Worm (Caenorhabditis elegans) whole organism, mixed stage, embryonic: ENCODE results near the gene T20D4.12.
A peak's percentile ranks its signal among the peaks of the same experiment; 100 is the strongest.

Experiments used
- M03D4.4 ChIP-seq: sonication (generic microtip); optimal IDR thresholded peaks from 2 replicates; lab custom pipeline; 2017; ENCODE audit warnings: mild to moderate bottlenecking, missing genetic modification characterization, missing compliant biosample characterization
- hlh-1 ChIP-seq: fragments of 150-350 bp; optimal IDR thresholded peaks from 2 replicates; lab custom pipeline; 2014; ENCODE audit warnings: missing biosample characterization, missing genetic modification reagents, missing genetic modification characterization
- mls-2 ChIP-seq: sonication (generic microtip); optimal IDR thresholded peaks from 2 replicates; lab custom pipeline; 2016; ENCODE audit warnings: mild to moderate bottlenecking, missing genetic modification characterization, moderate library complexity, missing compliant biosample characterization
- nhr-12 ChIP-seq: fragments of 150-350 bp; optimal IDR thresholded peaks from 2 replicates; lab custom pipeline; 2014; ENCODE audit warnings: missing biosample characterization, missing genetic modification characterization
- unc-120 ChIP-seq: sonication (generic microtip); optimal IDR thresholded peaks from 2 replicates; lab custom pipeline; 2017; ENCODE audit warnings: missing genetic modification characterization, missing compliant biosample characterization; ENCODE audit not compliant: poor library complexity, severe bottlenecking

T20D4.12 gene

ce11 chrV:3445090-3445832 lies 48.4 kb downstream of the T20D4.12 start:
- TF ChIP-seq unc-120: no peak
- no peak for TF ChIP-seq nhr-12 (tag; lab: Kevin White, UChicago)
- peak; percentile 22 for TF ChIP-seq mls-2
- no peak for TF ChIP-seq hlh-1 (tag; lab: Kevin White, UChicago)
- TF ChIP-seq M03D4.4 (tag; lab: Kevin White, UChicago): peak; percentile 25
- TF ChIP-seq, all 35 proteins: peak for 2
